Worm (Caenorhabditis elegans) whole organism, L2 larva: ENCODE measurements around the gene F58B3.6.

Source experiments
- R02D3.7 ChIP-seq: fragments of 150-350 bp; optimal IDR thresholded peaks from 2 replicates; lab custom pipeline; 2014; ENCODE audit warnings: missing biosample characterization, missing genetic modification characterization
- Y55F3AM.14 ChIP-seq: fragments of 200-800 bp; sonication (Bioruptor generic); optimal IDR thresholded peaks from 2 replicates; lab custom pipeline; 2018; ENCODE audit warnings: mild to moderate bottlenecking, missing genetic modification characterization, missing compliant biosample characterization
- aly-2 ChIP-seq: fragments of 150-350 bp; optimal IDR thresholded peaks from 2 replicates; lab custom pipeline; 2014; ENCODE audit warnings: missing biosample characterization, missing genetic modification characterization
- ceh-16 ChIP-seq: fragments of 150-350 bp; optimal IDR thresholded peaks from 2 replicates; lab custom pipeline; 2014; ENCODE audit warnings: missing biosample characterization, missing genetic modification characterization
- ceh-82 ChIP-seq: fragments of 150-350 bp; optimal IDR thresholded peaks from 2 replicates; lab custom pipeline; 2014; ENCODE audit warnings: missing biosample characterization, missing genetic modification characterization
- crh-2 ChIP-seq: sonication (generic microtip); optimal IDR thresholded peaks from 2 replicates; lab custom pipeline; 2017; ENCODE audit warnings: missing biosample characterization, missing genetic modification characterization
- elt-3 ChIP-seq: sonication (generic microtip); optimal IDR thresholded peaks from 2 replicates; lab custom pipeline; 2017; ENCODE audit warnings: missing biosample characterization, missing genetic modification characterization
- fos-1 ChIP-seq: fragments of 150-350 bp; optimal IDR thresholded peaks from 2 replicates; lab custom pipeline; 2014; ENCODE audit warnings: missing biosample characterization, missing genetic modification characterization
- lin-11 ChIP-seq: fragments of 150-350 bp; sonication (generic microtip); optimal IDR thresholded peaks from 2 replicates; lab custom pipeline; 2014; ENCODE audit warnings: missing biosample characterization, missing genetic modification characterization, inconsistent platforms, mixed read lengths
- lin-39 ChIP-seq: fragments of 150-350 bp; optimal IDR thresholded peaks from 2 replicates; lab custom pipeline; 2014; ENCODE audit warnings: missing biosample characterization, missing genetic modification reagents, missing genetic modification characterization
- mdl-1 ChIP-seq, 2 experiments: fragments of 150-350 bp in 1 of 2; sonication (generic microtip) in 1 of 2; optimal IDR thresholded peaks; 2 replicates each; lab custom pipeline; 2017; ENCODE audit warnings: missing biosample characterization in 2 of 2, missing genetic modification characterization in 2 of 2
- nhr-10 ChIP-seq: sonication (generic microtip); optimal IDR thresholded peaks from 2 replicates; lab custom pipeline; 2017; ENCODE audit warnings: missing biosample characterization, missing genetic modification characterization
- nhr-12 ChIP-seq: fragments of 150-350 bp; optimal IDR thresholded peaks from 2 replicates; lab custom pipeline; 2014; ENCODE audit warnings: missing biosample characterization, missing genetic modification characterization
- nhr-21 ChIP-seq: fragments of 150-350 bp; optimal IDR thresholded peaks from 2 replicates; lab custom pipeline; 2014; ENCODE audit warnings: missing biosample characterization, missing genetic modification characterization
- nhr-25 ChIP-seq: fragments of 150-350 bp; sonication (generic microtip); optimal IDR thresholded peaks from 3 replicates; lab custom pipeline; 2014; ENCODE audit warnings: missing biosample characterization, missing genetic modification characterization
- nhr-6 ChIP-seq: fragments of 150-350 bp; optimal IDR thresholded peaks from 2 replicates; lab custom pipeline; 2014; ENCODE audit warnings: missing biosample characterization, missing genetic modification characterization
- skn-1 ChIP-seq: sonication (generic microtip); optimal IDR thresholded peaks from 2 replicates; lab custom pipeline; 2017; ENCODE audit warnings: missing biosample characterization, missing genetic modification characterization
- sma-9 ChIP-seq, 2 experiments: fragments of 150-350 bp in 1 of 2; sonication (generic microtip) in 1 of 2; optimal IDR thresholded peaks; 2 replicates each; lab custom pipeline; 2014 to 2016; ENCODE audit warnings: missing genetic modification characterization in 2 of 2, mild to moderate bottlenecking in 1 of 2, missing biosample characterization in 1 of 2, missing compliant biosample characterization in 1 of 2, missing genetic modification reagents in 1 of 2, moderate library complexity in 1 of 2
- ztf-1 ChIP-seq: fragments of 200-800 bp; sonication (Bioruptor generic); conservative IDR thresholded peaks from 2 replicates; pipeline ENCODE4 v1.3.6; 2022; ENCODE audit warnings: missing genetic modification characterization, missing compliant biosample characterization

The F58B3.6 gene

DNA sequence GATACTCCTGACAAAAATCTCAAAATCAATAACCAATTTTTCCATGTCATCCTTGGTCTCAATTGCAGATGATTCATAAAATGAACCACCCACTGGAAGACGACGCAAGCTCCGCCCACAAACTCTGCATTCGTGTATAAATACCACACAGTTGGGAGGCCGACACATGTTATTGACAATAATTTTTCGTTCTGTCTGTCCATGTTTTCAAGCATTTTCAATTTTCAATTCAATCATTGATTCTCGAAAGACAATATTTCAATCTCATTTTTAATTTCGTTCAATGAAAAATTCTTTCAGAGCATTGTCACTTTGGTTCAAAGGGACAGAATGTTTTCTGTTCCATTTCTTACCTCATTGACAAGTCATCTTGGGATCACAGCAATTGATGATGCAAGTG is 39.6 kb downstream of the F58B3.6 start, which contains the start of gene inx-9:
Gene inx-9, plus strand, starts transcription at position 301 of the 400 bp plus-strand sequence.
- TF ChIP-seq nhr-6 (tag; lab: Kevin White, UChicago): no peak
- TF ChIP-seq ztf-1 (GFP tag; lab: Robert Waterston, UW): no peak
- TF ChIP-seq ceh-82 (tag; lab: Kevin White, UChicago): no peak
- no peak for TF ChIP-seq aly-2 (tag; lab: Kevin White, UChicago)
- TF ChIP-seq nhr-25 (tag; lab: Kevin White, UChicago): no peak

- TF ChIP-seq elt-3 (tag; lab: Kevin White, UChicago) (no peak), sma-9 (GFP tag; optimal IDR thresholded peaks at IDR 0.05; lab: Kevin White, UChicago) (no peak), sma-9 (tag; optimal IDR thresholded peaks at IDR 0.05; lab: Kevin White, UChicago) (no peak), nhr-25 (tag; lab: Kevin White, UChicago) (no peak), skn-1 (tag; lab: Kevin White, UChicago) (no peak), Y55F3AM.14 (GFP tag; lab: Kevin White, UChicago) (no peak), crh-2 (tag; lab: Kevin White, UChicago) (no peak), ceh-16 (tag; lab: Kevin White, UChicago) (no peak), nhr-12 (tag; lab: Kevin White, UChicago) (no peak), fos-1 (tag; lab: Kevin White, UChicago) (no peak), aly-2 (tag; lab: Kevin White, UChicago) (no peak), ceh-82 (tag; lab: Kevin White, UChicago) (no peak), R02D3.7 (no peak), mdl-1 (tag; optimal IDR thresholded peaks at IDR 0.05; lab: Kevin White, UChicago) (no peak), nhr-21 (tag; lab: Kevin White, UChicago) (no peak), lin-39 (tag; lab: Kevin White, UChicago) (no peak), lin-11 (tag; lab: Kevin White, UChicago) (no peak), nhr-10 (tag; lab: Kevin White, UChicago) (no peak)
Measured at ce11 chrIV:11681905-11682304, 45.5 kb downstream of the F58B3.6 start, which contains the start of gene ZK792.4. Gene ZK792.4 (minus strand): TSS chrIV:11682005.
